Fruit fly (Drosophila melanogaster) whole organism, embryonic: ENCODE measurements around the gene CG9920.
A peak's percentile ranks its signal among the peaks of the same experiment; 100 is the strongest.

Experiments used
- B-H1 ChIP-seq: fragments of 200-800 bp; sonication (Bioruptor generic); IDR thresholded peaks from 3 replicates; pipeline ENCODE4 v1.3.6; 2022; ENCODE audit warnings: missing biosample characterization, missing genetic modification characterization
- BtbVII ChIP-seq: fragments of 200-800 bp; sonication (Bioruptor generic); optimal IDR thresholded peaks from 3 replicates; lab custom pipeline; 2017; ENCODE audit warnings: missing biosample characterization, mild to moderate bottlenecking, missing genetic modification characterization
- CG10147 ChIP-seq: fragments of 200-800 bp; sonication (Bioruptor generic); optimal IDR thresholded peaks from 2 replicates; lab custom pipeline; 2019; ENCODE audit warnings: missing biosample characterization, mild to moderate bottlenecking, missing genetic modification characterization, moderate library complexity
- CG10431 ChIP-seq: fragments of 200-800 bp; sonication (Bioruptor generic); optimal IDR thresholded peaks from 3 replicates; lab custom pipeline; 2018; ENCODE audit warnings: missing biosample characterization, mild to moderate bottlenecking, missing genetic modification characterization
- CG10565 ChIP-seq: fragments of 200-800 bp; sonication (Bioruptor generic); optimal IDR thresholded peaks from 3 replicates; lab custom pipeline; 2016; ENCODE audit warnings: missing biosample characterization, mild to moderate bottlenecking, missing genetic modification characterization
- CG11093 ChIP-seq: fragments of 200-800 bp; sonication (Bioruptor generic); IDR thresholded peaks from 3 replicates; pipeline ENCODE4 v1.3.6; 2022; ENCODE audit warnings: missing biosample characterization, missing genetic modification characterization
- CG11398 ChIP-seq: fragments of 200-800 bp; sonication (Bioruptor generic); optimal IDR thresholded peaks from 2 replicates; lab custom pipeline; 2016; ENCODE audit warnings: missing biosample characterization, missing genetic modification characterization
- CG13123 ChIP-seq: fragments of 200-800 bp; sonication (Bioruptor generic); optimal IDR thresholded peaks from 2 replicates; lab custom pipeline; 2016; ENCODE audit warnings: missing biosample characterization, missing genetic modification characterization
- CG1603 ChIP-seq: fragments of 200-800 bp; sonication (Bioruptor generic); optimal IDR thresholded peaks from 2 replicates; lab custom pipeline; 2019; ENCODE audit warnings: missing biosample characterization, mild to moderate bottlenecking, missing genetic modification characterization, moderate library complexity
- CG17359 ChIP-seq: fragments of 200-800 bp; sonication (Bioruptor generic); optimal IDR thresholded peaks from 3 replicates; lab custom pipeline; 2018; ENCODE audit warnings: missing biosample characterization, mild to moderate bottlenecking, missing genetic modification characterization, moderate library complexity
- CG18764 ChIP-seq: fragments of 200-800 bp; sonication (Bioruptor generic); optimal IDR thresholded peaks from 3 replicates; lab custom pipeline; 2016; ENCODE audit warnings: missing biosample characterization, missing genetic modification characterization
- CG2199 ChIP-seq: fragments of 200-800 bp; sonication (Bioruptor generic); IDR thresholded peaks from 3 replicates; pipeline ENCODE4 v1.3.6; 2022; ENCODE audit warnings: missing biosample characterization, missing genetic modification characterization
- CG2889 ChIP-seq: fragments of 200-800 bp; sonication (Bioruptor generic); IDR thresholded peaks from 3 replicates; pipeline ENCODE4 v1.3.6; 2022; ENCODE audit warnings: missing biosample characterization, missing genetic modification characterization
- CG3065 ChIP-seq: fragments of 200-800 bp; sonication (Bioruptor generic); optimal IDR thresholded peaks from 2 replicates; lab custom pipeline; 2016; ENCODE audit warnings: missing biosample characterization, missing genetic modification characterization
- CG3281 ChIP-seq: fragments of 200-800 bp; sonication (Bioruptor generic); optimal IDR thresholded peaks from 3 replicates; lab custom pipeline; 2017; ENCODE audit warnings: missing biosample characterization, mild to moderate bottlenecking, missing genetic modification characterization
- CG33213 ChIP-seq: fragments of 200-800 bp; sonication (Bioruptor generic); optimal IDR thresholded peaks from 3 replicates; lab custom pipeline; 2016; ENCODE audit warnings: missing biosample characterization, missing genetic modification characterization
- CG34224 ChIP-seq: fragments of 200-800 bp; sonication (Bioruptor generic); IDR thresholded peaks from 3 replicates; pipeline ENCODE4 v1.3.6; 2022; ENCODE audit warnings: missing biosample characterization, missing genetic modification characterization; ENCODE audit not compliant: partially characterized antibody
- CG4854 ChIP-seq: fragments of 200-800 bp; sonication (Bioruptor generic); optimal IDR thresholded peaks from 2 replicates; lab custom pipeline; 2016; ENCODE audit warnings: missing biosample characterization, missing genetic modification characterization, inconsistent platforms
- CG6175 ChIP-seq: fragments of 200-800 bp; sonication (Bioruptor generic); IDR thresholded peaks from 3 replicates; pipeline ENCODE4 v1.3.6; 2022; ENCODE audit warnings: missing biosample characterization, missing genetic modification characterization
- CG7745 ChIP-seq: fragments of 200-800 bp; sonication (Bioruptor generic); optimal IDR thresholded peaks from 2 replicates; lab custom pipeline; 2018; ENCODE audit warnings: missing biosample characterization, mild to moderate bottlenecking, missing genetic modification characterization, moderate library complexity
- CG7963 ChIP-seq: fragments of 200-800 bp; sonication (Bioruptor generic); IDR thresholded peaks from 3 replicates; pipeline ENCODE4 v1.3.6; 2022; ENCODE audit warnings: missing biosample characterization, missing genetic modification characterization; ENCODE audit not compliant: partially characterized antibody
- CG7987 ChIP-seq: fragments of 200-800 bp; sonication (Bioruptor generic); optimal IDR thresholded peaks from 2 replicates; lab custom pipeline; 2018; ENCODE audit warnings: missing biosample characterization, mild to moderate bottlenecking, missing genetic modification characterization, moderate library complexity
- CG8388 ChIP-seq: fragments of 200-800 bp; sonication (Bioruptor generic); optimal IDR thresholded peaks from 2 replicates; lab custom pipeline; 2019; ENCODE audit warnings: missing biosample characterization, mild to moderate bottlenecking, missing genetic modification characterization, moderate library complexity
- CG9215 ChIP-seq: fragments of 200-800 bp; sonication (Bioruptor generic); IDR thresholded peaks from 2 replicates; pipeline ENCODE4 v1.3.6; 2022; ENCODE audit warnings: missing biosample characterization, missing genetic modification characterization
- Dbx ChIP-seq: fragments of 200-800 bp; sonication (Bioruptor generic); IDR thresholded peaks from 3 replicates; pipeline ENCODE4 v1.3.6; 2022; ENCODE audit warnings: missing biosample characterization, missing genetic modification characterization
- E2f2 ChIP-seq: fragments of 200-800 bp; sonication (Bioruptor generic); IDR thresholded peaks from 2 replicates; pipeline ENCODE4 v1.3.6; 2022; ENCODE audit warnings: missing biosample characterization, missing genetic modification characterization
- Hmx ChIP-seq: fragments of 200-800 bp; sonication (Bioruptor generic); optimal IDR thresholded peaks from 2 replicates; lab custom pipeline; 2016; ENCODE audit warnings: missing biosample characterization, missing genetic modification characterization
- Hsf ChIP-seq: fragments of 200-800 bp; sonication (Bioruptor generic); optimal IDR thresholded peaks from 3 replicates; lab custom pipeline; 2016; ENCODE audit warnings: missing biosample characterization, missing genetic modification characterization
- Lpt ChIP-seq: fragments of >200 bp; optimal IDR thresholded peaks from 2 replicates; lab custom pipeline; 2018; ENCODE audit warnings: missing biosample characterization, missing genetic modification characterization
- NC2β ChIP-seq: fragments of 200-800 bp; sonication (Bioruptor generic); optimal IDR thresholded peaks from 2 replicates; lab custom pipeline; 2016; ENCODE audit warnings: missing biosample characterization, missing genetic modification characterization
- Nf-YA ChIP-seq: fragments of 200-800 bp; sonication (Bioruptor generic); IDR thresholded peaks from 2 replicates; pipeline ENCODE4 v1.3.6; 2022; ENCODE audit warnings: missing biosample characterization, missing genetic modification characterization
- Rx ChIP-seq: fragments of 200-800 bp; sonication (Bioruptor generic); IDR thresholded peaks from 2 replicates; pipeline ENCODE4 v1.3.6; 2022; ENCODE audit warnings: missing biosample characterization, missing genetic modification characterization
- Sox100B ChIP-seq: fragments of 200-800 bp; sonication (Bioruptor generic); optimal IDR thresholded peaks from 3 replicates; lab custom pipeline; 2018; ENCODE audit warnings: missing biosample characterization, mild to moderate bottlenecking, missing genetic modification characterization
- Ssrp ChIP-seq: fragments of 200-800 bp; sonication (Bioruptor generic); optimal IDR thresholded peaks from 2 replicates; lab custom pipeline; 2018; ENCODE audit warnings: missing biosample characterization, mild to moderate bottlenecking, missing genetic modification characterization, moderate library complexity
- Xbp1 ChIP-seq: fragments of 200-800 bp; sonication (Bioruptor generic); optimal IDR thresholded peaks from 3 replicates; lab custom pipeline; 2016; ENCODE audit warnings: missing biosample characterization, mild to moderate bottlenecking, missing genetic modification characterization
- al ChIP-seq: fragments of 200-800 bp; sonication (Bioruptor generic); IDR thresholded peaks from 2 replicates; pipeline ENCODE4 v1.3.6; 2022; ENCODE audit warnings: missing biosample characterization, missing genetic modification characterization
- btn ChIP-seq: fragments of 200-800 bp; sonication (Bioruptor generic); optimal IDR thresholded peaks from 2 replicates; lab custom pipeline; 2016; ENCODE audit warnings: missing biosample characterization, missing genetic modification characterization
- corto ChIP-seq: fragments of 200-800 bp; sonication (Bioruptor generic); optimal IDR thresholded peaks from 2 replicates; lab custom pipeline; 2016; ENCODE audit warnings: missing biosample characterization, mild to moderate bottlenecking, missing genetic modification characterization, moderate library complexity
- fd102C ChIP-seq: fragments of 200-800 bp; sonication (Bioruptor generic); optimal IDR thresholded peaks from 2 replicates; lab custom pipeline; 2018; ENCODE audit warnings: missing biosample characterization, mild to moderate bottlenecking, missing genetic modification characterization, moderate library complexity
- mam ChIP-seq: fragments of 200-800 bp; sonication (Bioruptor generic); optimal IDR thresholded peaks from 3 replicates; lab custom pipeline; 2016; ENCODE audit warnings: missing biosample characterization, missing genetic modification characterization
- nerfin-2 ChIP-seq: fragments of 200-800 bp; sonication (Bioruptor generic); IDR thresholded peaks from 2 replicates; pipeline ENCODE4 v1.3.6; 2022; ENCODE audit warnings: missing biosample characterization, missing genetic modification characterization; ENCODE audit not compliant: partially characterized antibody
- pb ChIP-seq: fragments of 200-800 bp; sonication (Bioruptor generic); optimal IDR thresholded peaks from 3 replicates; lab custom pipeline; 2016; ENCODE audit warnings: missing biosample characterization, missing genetic modification characterization
- pfk ChIP-seq: fragments of 200-800 bp; sonication (Bioruptor generic); optimal IDR thresholded peaks from 2 replicates; lab custom pipeline; 2018; ENCODE audit warnings: missing biosample characterization, mild to moderate bottlenecking, missing genetic modification characterization, moderate library complexity
- ranshi ChIP-seq: fragments of 200-800 bp; sonication (Bioruptor generic); IDR thresholded peaks from 2 replicates; pipeline ENCODE4 v1.3.6; 2022; ENCODE audit warnings: missing biosample characterization, missing genetic modification characterization
- sisA ChIP-seq: fragments of 200-800 bp; sonication (Bioruptor generic); IDR thresholded peaks from 2 replicates; pipeline ENCODE4 v1.3.6; 2022; ENCODE audit warnings: missing biosample characterization, missing genetic modification characterization
- slou ChIP-seq: fragments of 200-800 bp; sonication (Bioruptor generic); optimal IDR thresholded peaks from 3 replicates; lab custom pipeline; 2016; ENCODE audit warnings: missing biosample characterization, missing genetic modification characterization
- sug ChIP-seq: fragments of 200-800 bp; optimal IDR thresholded peaks from 2 replicates; lab custom pipeline; 2019; ENCODE audit warnings: missing biosample characterization, mild to moderate bottlenecking, missing genetic modification characterization, moderate library complexity
- trem ChIP-seq: fragments of 200-800 bp; optimal IDR thresholded peaks from 3 replicates; lab custom pipeline; 2019; ENCODE audit warnings: missing biosample characterization, mild to moderate bottlenecking, missing genetic modification characterization, moderate library complexity
- wor ChIP-seq: fragments of 200-800 bp; sonication (Bioruptor generic); IDR thresholded peaks from 2 replicates; pipeline ENCODE4 v1.3.6; 2022; ENCODE audit warnings: missing biosample characterization, missing genetic modification characterization
- zen2 ChIP-seq: fragments of 200-800 bp; sonication (Bioruptor generic); IDR thresholded peaks from 3 replicates; pipeline ENCODE4 v1.3.6; 2022; ENCODE audit warnings: missing biosample characterization, missing genetic modification characterization; ENCODE audit not compliant: partially characterized antibody

CG9920 gene

dm6 chr3R:14061988-14062868 lies 35.7 kb downstream of the CG9920 start (continued):
- TF ChIP-seq Sox100B (GFP tag; lab: Kevin White, UChicago) (peak; percentile 54), Ssrp (tag; lab: Kevin White, UChicago) (peak; percentile 23), CG3281 (peak; percentile 68), CG11093 (GFP tag; lab: Robert Waterston, UW) (no peak), CG3065 (GFP tag; lab: Kevin White, UChicago) (no peak), al (no peak), Hsf (GFP tag; lab: Kevin White, UChicago) (peak; percentile 14), CG4854 (GFP tag; lab: Kevin White, UChicago) (peak; percentile 21), CG7745 (tag; lab: Kevin White, UChicago) (no peak), E2f2 (GFP tag; lab: Robert Waterston, UW) (no peak), nerfin-2 (no peak), BtbVII (GFP tag; lab: Kevin White, UChicago) (peak; percentile 10), zen2 (GFP tag; lab: Robert Waterston, UW) (no peak), CG17359 (tag; lab: Kevin White, UChicago) (no peak), pfk (GFP tag; lab: Kevin White, UChicago) (no peak), wor (no peak), CG13123 (GFP tag; lab: Kevin White, UChicago) (no peak), corto (GFP tag; lab: Kevin White, UChicago) (no peak), CG11398 (GFP tag; lab: Kevin White, UChicago) (no peak), Hmx (GFP tag; lab: Kevin White, UChicago) (no peak), mam (GFP tag; lab: Kevin White, UChicago) (no peak), B-H1 (GFP tag; lab: Robert Waterston, UW) (no peak; the same call in 2 of the 3 replicates), Dbx (GFP tag; lab: Robert Waterston, UW) (no peak), sug (tag; lab: Kevin White, UChicago) (peak; percentile 74), CG10431 (GFP tag; lab: Kevin White, UChicago) (no peak), trem (tag; lab: Kevin White, UChicago) (no peak), btn (GFP tag; lab: Kevin White, UChicago) (no peak), CG10565 (no peak), slou (GFP tag; lab: Kevin White, UChicago) (peak; percentile 12), Lpt (GFP tag; lab: Kevin White, UChicago) (no peak), Nf-YA (GFP tag; lab: Robert Waterston, UW) (no peak), CG33213 (GFP tag; lab: Kevin White, UChicago) (no peak), Xbp1 (GFP tag; lab: Kevin White, UChicago) (peak; percentile 33), CG9215 (no peak), CG8388 (no peak), CG18764 (GFP tag; lab: Kevin White, UChicago) (no peak), CG7987 (GFP tag; lab: Kevin White, UChicago) (no peak), sisA (GFP tag; lab: Robert Waterston, UW) (peak; percentile 36; the same call in 1 of the 2 replicates), CG7963 (GFP tag; lab: Robert Waterston, UW) (no peak), NC2β (no peak), CG1603 (peak; percentile 21), ranshi (GFP tag; lab: Robert Waterston, UW) (no peak), CG6175 (GFP tag; lab: Robert Waterston, UW) (no peak), pb (GFP tag; lab: Kevin White, UChicago) (no peak), CG34224 (GFP tag; lab: Robert Waterston, UW) (no peak), fd102C (no peak), CG2199 (GFP tag; lab: Robert Waterston, UW) (peak; percentile 85; the same call in 2 of the 3 replicates), CG10147 (GFP tag; lab: Kevin White, UChicago) (peak; percentile 53), CG2889 (no peak), Rx (GFP tag; lab: Robert Waterston, UW) (no peak)
